Worm (Caenorhabditis elegans) whole organism, late embryonic: ENCODE results near the gene Y76B12C.4.

Experiments used
- C08G9.2 ChIP-seq: sonication (generic microtip); optimal IDR thresholded peaks from 2 replicates; lab custom pipeline; 2016; ENCODE audit warnings: mild to moderate bottlenecking, missing genetic modification characterization, moderate library complexity, missing compliant biosample characterization
- C38D4.7 ChIP-seq: fragments of 200-800 bp; sonication (Bioruptor generic); optimal IDR thresholded peaks from 2 replicates; lab custom pipeline; 2018; ENCODE audit warnings: mild to moderate bottlenecking, missing genetic modification characterization, moderate library complexity, missing compliant biosample characterization
- K02D7.2 ChIP-seq: sonication (generic microtip); optimal IDR thresholded peaks from 2 replicates; lab custom pipeline; 2017; ENCODE audit warnings: mild to moderate bottlenecking, missing genetic modification characterization, missing compliant biosample characterization
- T23F11.4 ChIP-seq: fragments of 200-800 bp; sonication (Bioruptor generic); optimal IDR thresholded peaks from 2 replicates; lab custom pipeline; 2018; ENCODE audit warnings: mild to moderate bottlenecking, missing genetic modification characterization, missing compliant biosample characterization
- ahr-1 ChIP-seq: sonication (generic microtip); optimal IDR thresholded peaks from 2 replicates; lab custom pipeline; 2016; ENCODE audit warnings: missing genetic modification characterization, missing compliant biosample characterization
- ama-1 ChIP-seq: fragments of 150-350 bp; optimal IDR thresholded peaks from 2 replicates; lab custom pipeline; 2014
- ceh-24 ChIP-seq: sonication (generic microtip); optimal IDR thresholded peaks from 2 replicates; lab custom pipeline; 2016; ENCODE audit warnings: mild to moderate bottlenecking, missing genetic modification characterization, missing compliant biosample characterization
- ceh-30 ChIP-seq: fragments of 150-350 bp; optimal IDR thresholded peaks from 2 replicates; lab custom pipeline; 2014; ENCODE audit warnings: missing biosample characterization, missing genetic modification characterization
- ceh-31 ChIP-seq: sonication (generic microtip); optimal IDR thresholded peaks from 2 replicates; lab custom pipeline; 2016; ENCODE audit warnings: missing genetic modification characterization, missing compliant biosample characterization
- ceh-34 ChIP-seq: sonication (generic microtip); optimal IDR thresholded peaks from 2 replicates; lab custom pipeline; 2016; ENCODE audit warnings: mild to moderate bottlenecking, missing genetic modification characterization, missing compliant biosample characterization
- ceh-45 ChIP-seq: fragments of 200-800 bp; sonication (Bioruptor generic); IDR thresholded peaks from 2 replicates; pipeline ENCODE4 v1.3.6; 2022; ENCODE audit warnings: missing genetic modification reagents, missing genetic modification characterization, missing compliant biosample characterization
- ceh-48 ChIP-seq: sonication (generic microtip); optimal IDR thresholded peaks from 2 replicates; lab custom pipeline; 2016; ENCODE audit warnings: missing genetic modification characterization, inconsistent platforms, missing compliant biosample characterization
- ceh-6 ChIP-seq: fragments of 200-800 bp; sonication (Bioruptor generic); optimal IDR thresholded peaks from 2 replicates; lab custom pipeline; 2018; ENCODE audit warnings: mild to moderate bottlenecking, missing genetic modification characterization, missing compliant biosample characterization
- ceh-9 ChIP-seq: sonication (generic microtip); optimal IDR thresholded peaks from 2 replicates; lab custom pipeline; 2016; ENCODE audit warnings: mild to moderate bottlenecking, missing genetic modification characterization, inconsistent platforms, missing compliant biosample characterization
- che-1 ChIP-seq: sonication (generic microtip); optimal IDR thresholded peaks from 2 replicates; lab custom pipeline; 2016; ENCODE audit warnings: mild to moderate bottlenecking, missing genetic modification characterization, missing compliant biosample characterization
- dve-1 ChIP-seq: sonication (generic microtip); optimal IDR thresholded peaks from 2 replicates; lab custom pipeline; 2017; ENCODE audit warnings: antibody characterized with exemption, mild to moderate bottlenecking, missing genetic modification characterization, missing compliant biosample characterization
- ets-4 ChIP-seq: sonication (generic microtip); optimal IDR thresholded peaks from 2 replicates; lab custom pipeline; 2016; ENCODE audit warnings: missing genetic modification characterization, missing compliant biosample characterization
- fkh-10 ChIP-seq: fragments of 150-350 bp; optimal IDR thresholded peaks from 2 replicates; lab custom pipeline; 2014; ENCODE audit warnings: missing biosample characterization, missing genetic modification reagents, missing genetic modification characterization
- fkh-6 ChIP-seq: sonication (generic microtip); optimal IDR thresholded peaks from 2 replicates; lab custom pipeline; 2016; ENCODE audit warnings: missing genetic modification characterization, missing compliant biosample characterization
- gmeb-2 ChIP-seq: sonication (generic microtip); optimal IDR thresholded peaks from 2 replicates; lab custom pipeline; 2016; ENCODE audit warnings: missing genetic modification characterization, inconsistent platforms, missing compliant biosample characterization
- hlh-15 ChIP-seq: sonication (generic microtip); optimal IDR thresholded peaks from 2 replicates; lab custom pipeline; 2016; ENCODE audit warnings: missing genetic modification characterization, missing compliant biosample characterization
- hlh-30 ChIP-seq: sonication (generic microtip); optimal IDR thresholded peaks from 2 replicates; lab custom pipeline; 2017; ENCODE audit warnings: antibody characterized with exemption, missing genetic modification characterization, missing compliant biosample characterization; ENCODE audit not compliant: insufficient read depth
- hlh-8 ChIP-seq: sonication (generic microtip); optimal IDR thresholded peaks from 2 replicates; lab custom pipeline; 2016; ENCODE audit warnings: missing genotype, missing genetic modification characterization, missing compliant biosample characterization
- lim-6 ChIP-seq: sonication (generic microtip); optimal IDR thresholded peaks from 2 replicates; lab custom pipeline; 2016; ENCODE audit warnings: missing genetic modification characterization, missing compliant biosample characterization
- lin-11 ChIP-seq: fragments of 200-800 bp; sonication (Bioruptor generic); optimal IDR thresholded peaks from 2 replicates; lab custom pipeline; 2018; ENCODE audit warnings: mild to moderate bottlenecking, missing genetic modification characterization, missing compliant biosample characterization
- nfya-1 ChIP-seq: sonication (generic microtip); optimal IDR thresholded peaks from 2 replicates; lab custom pipeline; 2017; ENCODE audit warnings: missing genetic modification characterization, mild to moderate bottlenecking, missing compliant biosample characterization, antibody characterized with exemption, moderate library complexity
- nhr-232 ChIP-seq: sonication (generic microtip); optimal IDR thresholded peaks from 2 replicates; lab custom pipeline; 2016; ENCODE audit warnings: missing genetic modification characterization, missing compliant biosample characterization
- npax-4 ChIP-seq: sonication (generic microtip); optimal IDR thresholded peaks from 2 replicates; lab custom pipeline; 2016; ENCODE audit warnings: missing genetic modification characterization, missing compliant biosample characterization
- pag-3 ChIP-seq: sonication (generic microtip); optimal IDR thresholded peaks from 2 replicates; lab custom pipeline; 2016; ENCODE audit warnings: missing compliant biosample characterization, missing genetic modification characterization, borderline replicate concordance
- pat-9 ChIP-seq: fragments of 200-800 bp; sonication (Bioruptor generic); optimal IDR thresholded peaks from 2 replicates; lab custom pipeline; 2018; ENCODE audit warnings: mild to moderate bottlenecking, missing genetic modification characterization, moderate library complexity, missing compliant biosample characterization
- pax-1 ChIP-seq: fragments of 150-350 bp; optimal IDR thresholded peaks from 2 replicates; lab custom pipeline; 2014; ENCODE audit warnings: missing biosample characterization, missing genetic modification characterization
- pha-2 ChIP-seq: sonication (generic microtip); optimal IDR thresholded peaks from 2 replicates; lab custom pipeline; 2017; ENCODE audit warnings: mild to moderate bottlenecking, missing genetic modification characterization, missing compliant biosample characterization
- pros-1 ChIP-seq: fragments of 150-350 bp; optimal IDR thresholded peaks from 2 replicates; lab custom pipeline; 2014; ENCODE audit warnings: missing biosample characterization, missing genetic modification reagents, missing genetic modification characterization
- ref-2 ChIP-seq: sonication (generic microtip); optimal IDR thresholded peaks from 2 replicates; lab custom pipeline; 2016; ENCODE audit warnings: missing genetic modification characterization, missing compliant biosample characterization
- sdc-2 ChIP-seq: sonication (generic microtip); optimal IDR thresholded peaks from 2 replicates; lab custom pipeline; 2016; ENCODE audit warnings: missing genotype, missing genetic modification characterization, missing compliant biosample characterization
- sox-2 ChIP-seq: fragments of 200-800 bp; sonication (Bioruptor generic); IDR thresholded peaks from 2 replicates; pipeline ENCODE4 v1.3.6; 2022; ENCODE audit warnings: missing genetic modification reagents, missing genetic modification characterization, missing compliant biosample characterization
- sox-4 ChIP-seq: sonication (generic microtip); optimal IDR thresholded peaks from 2 replicates; lab custom pipeline; 2017; ENCODE audit warnings: mild to moderate bottlenecking, missing genetic modification characterization, inconsistent platforms, missing compliant biosample characterization
- unc-3 ChIP-seq, 2 experiments: fragments of 200-800 bp in 1 of 2; sonication (Bioruptor generic) in 1 of 2; sonication (generic microtip) in 1 of 2; conservative IDR thresholded peaks in 1 of 2; optimal IDR thresholded peaks in 1 of 2; 2 replicates each; pipeline versions ENCODE4 v1.3.6 to Lab custom; 2016 to 2022; ENCODE audit warnings: missing compliant biosample characterization in 2 of 2, missing genetic modification characterization in 2 of 2, missing genetic modification reagents in 1 of 2
- unc-42 ChIP-seq: sonication (generic microtip); optimal IDR thresholded peaks from 2 replicates; lab custom pipeline; 2016; ENCODE audit warnings: missing genotype, missing genetic modification characterization, missing compliant biosample characterization
- unc-55 ChIP-seq: sonication (generic microtip); optimal IDR thresholded peaks from 2 replicates; lab custom pipeline; 2017; ENCODE audit warnings: missing biosample characterization, missing genetic modification reagents, missing genetic modification characterization
- unc-86 ChIP-seq: sonication (generic microtip); optimal IDR thresholded peaks from 2 replicates; lab custom pipeline; 2016; ENCODE audit warnings: missing genetic modification characterization, missing compliant biosample characterization
- zip-5 ChIP-seq: sonication (generic microtip); optimal IDR thresholded peaks from 2 replicates; lab custom pipeline; 2016; ENCODE audit warnings: missing genetic modification characterization, missing compliant biosample characterization

Gene Y76B12C.4

ce11 chrIV:1972271-1972670, at the start of gene Y76B12C.4:
Y76B12C.4 (minus strand) TSS chrIV:1972371.
- TF ChIP-seq npax-4 (tag; lab: Kevin White, UChicago) (no peak), unc-86 (no peak), unc-42 (tag; lab: Kevin White, UChicago) (no peak), ceh-24 (tag; lab: Kevin White, UChicago) (no peak), pax-1 (no peak), sdc-2 (tag; lab: Kevin White, UChicago) (no peak), ceh-6 (GFP tag; lab: Kevin White, UChicago) (no peak), unc-55 (GFP tag; lab: Kevin White, UChicago) (no peak), ceh-9 (tag; lab: Kevin White, UChicago) (no peak), T23F11.4 (GFP tag; lab: Kevin White, UChicago) (no peak), pag-3 (tag; lab: Kevin White, UChicago) (no peak)

ce11 chrIV:2008920-2009319, 36.7 kb upstream of the Y76B12C.4 start:
- TF ChIP-seq che-1 (no peak), fkh-10 (no peak), lin-11 (no peak), K02D7.2 (tag; lab: Kevin White, UChicago) (no peak), ceh-6 (GFP tag; lab: Kevin White, UChicago) (no peak), zip-5 (tag; lab: Kevin White, UChicago) (no peak), pros-1 (tag; lab: Kevin White, UChicago) (no peak), T23F11.4 (GFP tag; lab: Kevin White, UChicago) (no peak), sox-4 (tag; lab: Kevin White, UChicago) (no peak), nhr-232 (tag; lab: Kevin White, UChicago) (no peak), unc-42 (tag; lab: Kevin White, UChicago) (no peak), hlh-8 (tag; lab: Kevin White, UChicago) (no peak), lim-6 (no peak), sox-2 (GFP tag; lab: Robert Waterston, UW) (no peak), C08G9.2 (no peak), unc-3 (GFP tag; conservative IDR thresholded peaks at IDR 0.05; lab: Robert Waterston, UW) (no peak), unc-3 (tag; optimal IDR thresholded peaks at IDR 0.05; lab: Kevin White, UChicago) (no peak)

- TF ChIP-seq pha-2 (tag; lab: Kevin White, UChicago) = no peak
- TF ChIP-seq unc-3 (GFP tag; conservative IDR thresholded peaks at IDR 0.05; lab: Robert Waterston, UW) = no peak
- TF ChIP-seq unc-3 (tag; optimal IDR thresholded peaks at IDR 0.05; lab: Kevin White, UChicago) = no peak
- no peak for TF ChIP-seq pat-9 (tag; lab: Kevin White, UChicago)
- no peak for TF ChIP-seq hlh-15 (tag; lab: Kevin White, UChicago)
- TF ChIP-seq ceh-48 (tag; lab: Kevin White, UChicago) = no peak
- TF ChIP-seq ceh-34 (tag; lab: Kevin White, UChicago) = no peak
- no peak for TF ChIP-seq ref-2 (tag; lab: Kevin White, UChicago)
- TF ChIP-seq dve-1 (tag; lab: Kevin White, UChicago) = no peak
- no peak for TF ChIP-seq ceh-30 (tag; lab: Kevin White, UChicago)
- TF ChIP-seq ceh-45 = no peak
- TF ChIP-seq lin-11 = no peak
- TF ChIP-seq gmeb-2 = no peak
- TF ChIP-seq nfya-1 (tag; lab: Kevin White, UChicago) = no peak
- no peak for TF ChIP-seq C38D4.7 (GFP tag; lab: Kevin White, UChicago)
These were observed 30.1 kb upstream of the Y76B12C.4 start for ce11 chrIV:2002290-2002689.

- TF ChIP-seq npax-4 (tag; lab: Kevin White, UChicago) = no peak
- no peak for TF ChIP-seq ama-1 (lab: Kevin White, UChicago)
- no peak for TF ChIP-seq pha-2 (tag; lab: Kevin White, UChicago)
- no peak for TF ChIP-seq hlh-30 (tag; lab: Kevin White, UChicago)
- no peak for TF ChIP-seq unc-3 (GFP tag; conservative IDR thresholded peaks at IDR 0.05; lab: Robert Waterston, UW)
- no peak for TF ChIP-seq unc-3 (tag; optimal IDR thresholded peaks at IDR 0.05; lab: Kevin White, UChicago)
- no peak for TF ChIP-seq ceh-31 (tag; lab: Kevin White, UChicago)
- no peak for TF ChIP-seq nhr-232 (tag; lab: Kevin White, UChicago)
- no peak for TF ChIP-seq pax-1
- TF ChIP-seq nfya-1 (tag; lab: Kevin White, UChicago) = no peak
- no peak for TF ChIP-seq ets-4 (tag; lab: Kevin White, UChicago)
- no peak for TF ChIP-seq pat-9 (tag; lab: Kevin White, UChicago)
- TF ChIP-seq fkh-6 = no peak
- no peak for TF ChIP-seq gmeb-2
- TF ChIP-seq ref-2 (tag; lab: Kevin White, UChicago) = no peak
- no peak for TF ChIP-seq ahr-1 (tag; lab: Kevin White, UChicago)
- TF ChIP-seq ceh-48 (tag; lab: Kevin White, UChicago) = no peak
These were observed 25.6 kb upstream of the Y76B12C.4 start for ce11 chrIV:1997762-1998161.
